Worm (Caenorhabditis elegans) whole organism, L4 larva: Measurements from ENCODE around the gene col-43.

Experiments
- ZK337.2 ChIP-seq: fragments of 200-800 bp; sonication (Bioruptor generic); IDR thresholded peaks from 2 replicates; pipeline ENCODE4 v1.3.6; 2022; ENCODE audit warnings: missing genetic modification reagents, missing genetic modification characterization, missing compliant biosample characterization
- aly-2 ChIP-seq: sonication (generic microtip); optimal IDR thresholded peaks from 2 replicates; lab custom pipeline; 2018; ENCODE audit warnings: missing biosample characterization, missing genetic modification characterization
- dmd-6 ChIP-seq: fragments of 200-800 bp; sonication (Bioruptor generic); IDR thresholded peaks from 2 replicates; pipeline ENCODE4 v1.3.6; 2022; ENCODE audit warnings: missing genetic modification reagents, missing genetic modification characterization, missing compliant biosample characterization
- dmd-8 ChIP-seq: fragments of 200-800 bp; sonication (Bioruptor generic); IDR thresholded peaks from 2 replicates; pipeline ENCODE4 v1.3.6; 2022; ENCODE audit warnings: missing genetic modification characterization, missing compliant biosample characterization
- fkh-10 ChIP-seq: fragments of 150-350 bp; optimal IDR thresholded peaks from 2 replicates; lab custom pipeline; 2014; ENCODE audit warnings: missing biosample characterization, missing genetic modification reagents, missing genetic modification characterization
- nhr-237 ChIP-seq: sonication (generic microtip); optimal IDR thresholded peaks from 2 replicates; lab custom pipeline; 2017; ENCODE audit warnings: missing biosample characterization, missing genetic modification characterization
- spr-3 ChIP-seq: fragments of 200-800 bp; sonication (Bioruptor generic); optimal IDR thresholded peaks from 2 replicates; lab custom pipeline; 2018; ENCODE audit warnings: mild to moderate bottlenecking, missing genetic modification characterization, missing compliant biosample characterization
- unc-39 ChIP-seq: sonication (generic microtip); optimal IDR thresholded peaks from 2 replicates; lab custom pipeline; 2017; ENCODE audit warnings: missing biosample characterization, missing genetic modification characterization
- unc-62 ChIP-seq, 3 experiments: fragments of 150-350 bp in 1 of 3; sonication (generic microtip); optimal IDR thresholded peaks in 2 of 3; peaks in 1 of 3; 1 replicate in 1 of 3; 2 replicates in 2 of 3; lab custom pipeline; 2014 to 2017; ENCODE audit warnings: missing biosample characterization in 3 of 3, missing genetic modification characterization in 3 of 3, missing genetic modification reagents in 3 of 3, missing genotype in 1 of 3
- zfp-3 ChIP-seq: fragments of 200-800 bp; sonication (Bioruptor generic); conservative IDR thresholded peaks from 2 replicates; pipeline ENCODE4 v1.3.6; 2022; ENCODE audit warnings: missing genetic modification reagents, missing genetic modification characterization, missing compliant biosample characterization
- ztf-11 ChIP-seq: fragments of 150-350 bp; optimal IDR thresholded peaks from 2 replicates; lab custom pipeline; 2014; ENCODE audit warnings: missing biosample characterization, missing genetic modification characterization

ce11 chrV:8046706-8047105 is 4.0 kb downstream of the col-43 start, which contains the start of gene ZC513.3:
- TF ChIP-seq nhr-237 (tag; lab: Kevin White, UChicago) (no peak), aly-2 (tag; lab: Kevin White, UChicago) (no peak), unc-62 (GFP tag; optimal IDR thresholded peaks at IDR 0.05 in 1 of 2; lab: Kevin White, UChicago) (no peak), unc-62 (tag; optimal IDR thresholded peaks at IDR 0.05; lab: Kevin White, UChicago) (no peak), ZK337.2 (GFP tag; lab: Robert Waterston, UW) (no peak), ztf-11 (tag; lab: Kevin White, UChicago) (no peak), dmd-8 (no peak), spr-3 (GFP tag; lab: Kevin White, UChicago) (no peak), dmd-6 (no peak), unc-39 (tag; lab: Kevin White, UChicago) (no peak), zfp-3 (GFP tag; lab: Robert Waterston, UW) (no peak), fkh-10 (no peak)
